Fruit fly (Drosophila melanogaster): ENCODE measurements around the gene RabGGTb.

The RabGGTb gene

DNA sequence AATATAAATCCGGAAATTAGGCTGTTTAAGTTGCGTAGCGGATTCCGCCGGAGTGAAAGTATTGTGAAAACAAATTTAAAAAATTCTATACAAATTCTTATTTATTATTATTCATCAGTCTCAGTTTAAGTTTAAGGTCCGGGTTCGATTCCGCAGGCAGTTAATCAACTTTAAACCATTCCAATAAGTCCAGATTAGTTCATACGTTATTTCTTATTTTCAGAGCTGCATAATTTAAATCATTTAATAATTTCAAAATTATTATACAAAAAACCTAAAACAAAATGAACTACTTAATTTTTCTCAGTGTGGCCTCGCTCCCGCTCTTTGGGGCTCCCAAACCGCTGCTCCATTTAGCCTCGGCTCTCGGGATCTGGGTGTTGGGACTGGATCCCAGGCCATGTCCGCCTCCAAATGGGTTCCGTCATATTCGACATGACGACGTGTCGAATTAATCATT, 48.5 kb upstream of the RabGGTb start (continued):
- TF ChIP-seq CG12942 (GFP tag; optimal IDR thresholded peaks at IDR 0.05) (peak; percentile 61), Vsx1 (GFP tag; optimal IDR thresholded peaks at IDR 0.05) (peak; percentile 77), CG3726 (GFP tag; IDR thresholded peaks at IDR 0.05) (no peak), Scr (GFP tag; IDR thresholded peaks at IDR 0.05; ENCODE audit: partially characterized antibody) (no peak), CG11398 (GFP tag; optimal IDR thresholded peaks at IDR 0.05) (no peak), Hmx (GFP tag; optimal IDR thresholded peaks at IDR 0.05) (peak; percentile 74), btn (GFP tag; optimal IDR thresholded peaks at IDR 0.05) (no peak), gce (GFP tag; IDR thresholded peaks at IDR 0.05) (peak; percentile 27; the same call in 1 of the 3 replicates), CG33557 (GFP tag; optimal IDR thresholded peaks at IDR 0.05) (peak; percentile 92), Dbx (GFP tag; IDR thresholded peaks at IDR 0.05) (no peak; the same call in none of the 3 replicates), knrl (GFP tag; IDR thresholded peaks at IDR 0.05; ENCODE audit: partially characterized antibody) (no peak), CG4730 (GFP tag; IDR thresholded peaks at IDR 0.05) (peak; percentile 57; the same call in 1 of the 2 replicates), CG8944 (GFP tag; optimal IDR thresholded peaks at IDR 0.05) (no peak), Hr39 (optimal IDR thresholded peaks at IDR 0.05) (no peak), CG12299 (tag; optimal IDR thresholded peaks at IDR 0.05) (peak; percentile 61), zfh2 (GFP tag; optimal IDR thresholded peaks at IDR 0.05) (peak; percentile 52), Myb (GFP tag; optimal IDR thresholded peaks at IDR 0.05) (peak; percentile 6), ac (GFP tag; optimal IDR thresholded peaks at IDR 0.05) (peak; percentile 59), hb (GFP tag; IDR thresholded peaks at IDR 0.05; ENCODE audit: partially characterized antibody) (no peak), CG12104 (GFP tag; optimal IDR thresholded peaks at IDR 0.05) (peak; percentile 91), CG7372 (GFP tag; IDR thresholded peaks at IDR 0.05) (peak; percentile 72), CG18764 (GFP tag; optimal IDR thresholded peaks at IDR 0.05) (peak; percentile 69), CG9437 (GFP tag; optimal IDR thresholded peaks at IDR 0.05) (peak; percentile 88), Atf-2 (GFP tag; optimal IDR thresholded peaks at IDR 0.05) (peak; percentile 43), Dip3 (GFP tag; optimal IDR thresholded peaks at IDR 0.05) (peak; percentile 21), CG13424 (tag; optimal IDR thresholded peaks at IDR 0.05) (peak; percentile 95), CG15479 (GFP tag; optimal IDR thresholded peaks at IDR 0.05) (no peak), CG14667 (GFP tag; IDR thresholded peaks at IDR 0.05) (peak; percentile 57; the same call in 1 of the 2 replicates), Atf6 (GFP tag; IDR thresholded peaks at IDR 0.05) (peak; percentile 79), bbx (GFP tag; IDR thresholded peaks at IDR 0.05; ENCODE audit: partially characterized antibody) (no peak), Fer1 (GFP tag; optimal IDR thresholded peaks at IDR 0.05) (peak; percentile 89), sqz (GFP tag; optimal IDR thresholded peaks at IDR 0.05) (peak; percentile 74), Asciz (GFP tag; optimal IDR thresholded peaks at IDR 0.05) (peak; percentile 93), PHDP (tag; optimal IDR thresholded peaks at IDR 0.05) (peak; percentile 85), Max (GFP tag; optimal IDR thresholded peaks at IDR 0.05) (peak; percentile 86), Neu2 (GFP tag; optimal IDR thresholded peaks at IDR 0.05; ENCODE audit: borderline replicate concordance) (no peak), Tbp (GFP tag; optimal IDR thresholded peaks at IDR 0.05) (no peak), dmrt11E (tag; optimal IDR thresholded peaks at IDR 0.05) (peak; percentile 94), ranshi (GFP tag; IDR thresholded peaks at IDR 0.05) (peak; percentile 42; the same call in 1 of the 2 replicates), Atf3 (GFP tag; optimal IDR thresholded peaks at IDR 0.05) (no peak), CG10959 (GFP tag; IDR thresholded peaks at IDR 0.05) (peak; percentile 55; the same call in 1 of the 2 replicates), Hr51 (GFP tag; optimal IDR thresholded peaks at IDR 0.05) (peak; percentile 64 to 93), sd (tag; optimal IDR thresholded peaks at IDR 0.05) (peak; percentile 44), Med (GFP tag) (peak; percentile 67), dpn (GFP tag; optimal IDR thresholded peaks at IDR 0.05) (peak; percentile 70 to 79), HmgZ (tag; optimal IDR thresholded peaks at IDR 0.05) (peak; percentile 51), row (GFP tag; IDR thresholded peaks at IDR 0.05) (peak; percentile 82), pita (GFP tag; optimal IDR thresholded peaks at IDR 0.05) (no peak), oc (tag; optimal IDR thresholded peaks at IDR 0.05) (peak; percentile 60), CG6791 (GFP tag; IDR thresholded peaks at IDR 0.05; ENCODE audit: partially characterized antibody) (no peak)

Data from whole organism, embryonic.